Fruit fly (Drosophila melanogaster) whole organism, embryonic: ENCODE results near the gene CG33298.

Experiments
- Aef1 ChIP-seq: fragments of 200-800 bp; sonication (Bioruptor generic); IDR thresholded peaks from 3 replicates; pipeline ENCODE4 v1.3.6; 2022; ENCODE audit warnings: missing biosample characterization, missing genetic modification characterization
- Antp ChIP-seq: fragments of 200-800 bp; sonication (Bioruptor generic); optimal IDR thresholded peaks from 3 replicates; lab custom pipeline; 2016; ENCODE audit warnings: missing biosample characterization, missing genetic modification characterization
- CG1024 ChIP-seq: fragments of 200-800 bp; sonication (Bioruptor generic); IDR thresholded peaks from 2 replicates; pipeline ENCODE4 v1.3.6; 2022; ENCODE audit warnings: missing biosample characterization, missing genetic modification characterization
- CG11560 ChIP-seq: fragments of 200-800 bp; sonication (Bioruptor generic); IDR thresholded peaks from 3 replicates; pipeline ENCODE4 v1.3.6; 2022; ENCODE audit warnings: missing biosample characterization, missing genetic modification characterization
- CG12299 ChIP-seq: fragments of 200-800 bp; sonication (Bioruptor generic); optimal IDR thresholded peaks from 2 replicates; lab custom pipeline; 2018; ENCODE audit warnings: missing biosample characterization, mild to moderate bottlenecking, missing genetic modification characterization
- CG13296 ChIP-seq: fragments of 200-800 bp; sonication (Bioruptor generic); optimal IDR thresholded peaks from 3 replicates; lab custom pipeline; 2018; ENCODE audit warnings: missing biosample characterization, mild to moderate bottlenecking, missing genetic modification characterization
- CG13424 ChIP-seq: fragments of 200-800 bp; sonication (Bioruptor generic); optimal IDR thresholded peaks from 2 replicates; lab custom pipeline; 2019; ENCODE audit warnings: missing biosample characterization, mild to moderate bottlenecking, missing genetic modification characterization, moderate library complexity
- CG14050 ChIP-seq: fragments of 200-800 bp; sonication (Bioruptor generic); IDR thresholded peaks from 3 replicates; pipeline ENCODE4 v1.3.6; 2022; ENCODE audit warnings: missing biosample characterization, missing genetic modification characterization
- CG1603 ChIP-seq: fragments of 200-800 bp; sonication (Bioruptor generic); optimal IDR thresholded peaks from 2 replicates; lab custom pipeline; 2019; ENCODE audit warnings: missing biosample characterization, mild to moderate bottlenecking, missing genetic modification characterization, moderate library complexity
- CG16863 ChIP-seq: fragments of 200-800 bp; sonication (Bioruptor generic); optimal IDR thresholded peaks from 3 replicates; lab custom pipeline; 2016; ENCODE audit warnings: missing biosample characterization, missing genetic modification characterization
- CG17568 ChIP-seq: fragments of 200-800 bp; sonication (Bioruptor generic); optimal IDR thresholded peaks from 2 replicates; lab custom pipeline; 2018; ENCODE audit warnings: missing biosample characterization, mild to moderate bottlenecking, missing genetic modification characterization, moderate library complexity
- CG17612 ChIP-seq: fragments of 200-800 bp; sonication (Bioruptor generic); IDR thresholded peaks from 2 replicates; pipeline ENCODE4 v1.3.6; 2022; ENCODE audit warnings: missing biosample characterization, missing genetic modification characterization
- CG3163 ChIP-seq: fragments of 200-800 bp; sonication (Bioruptor generic); optimal IDR thresholded peaks from 3 replicates; lab custom pipeline; 2016; ENCODE audit warnings: missing biosample characterization, missing genetic modification characterization
- CG32772 ChIP-seq: fragments of 200-800 bp; sonication (Bioruptor generic); IDR thresholded peaks from 2 replicates; pipeline ENCODE4 v1.3.6; 2022; ENCODE audit warnings: missing biosample characterization, missing genetic modification characterization
- CG4424 ChIP-seq: fragments of 200-800 bp; sonication (Bioruptor generic); optimal IDR thresholded peaks from 3 replicates; lab custom pipeline; 2016; ENCODE audit warnings: missing biosample characterization, missing genetic modification characterization
- CG4820 ChIP-seq: fragments of 200-800 bp; sonication (Bioruptor generic); optimal IDR thresholded peaks from 3 replicates; lab custom pipeline; 2016; ENCODE audit warnings: missing biosample characterization, missing genetic modification characterization
- CG4854 ChIP-seq: fragments of 200-800 bp; sonication (Bioruptor generic); optimal IDR thresholded peaks from 2 replicates; lab custom pipeline; 2016; ENCODE audit warnings: missing biosample characterization, missing genetic modification characterization, inconsistent platforms
- CG7987 ChIP-seq: fragments of 200-800 bp; sonication (Bioruptor generic); optimal IDR thresholded peaks from 2 replicates; lab custom pipeline; 2018; ENCODE audit warnings: missing biosample characterization, mild to moderate bottlenecking, missing genetic modification characterization, moderate library complexity
- CoRest ChIP-seq: fragments of 200-800 bp; sonication (Bioruptor generic); optimal IDR thresholded peaks from 3 replicates; lab custom pipeline; 2018; ENCODE audit warnings: missing biosample characterization, mild to moderate bottlenecking, missing genetic modification characterization, moderate library complexity
- CrebB ChIP-seq: fragments of 200-800 bp; sonication (Bioruptor generic); optimal IDR thresholded peaks from 3 replicates; lab custom pipeline; 2018; ENCODE audit warnings: missing biosample characterization, mild to moderate bottlenecking, missing genetic modification characterization
- D ChIP-seq, 2 experiments: fragments of 200-800 bp in 1 of 2; fragments of >200 bp in 1 of 2; sonication (Bioruptor generic) in 1 of 2; optimal IDR thresholded peaks; 2 replicates in 1 of 2; 3 replicates in 1 of 2; lab custom pipeline; 2017; ENCODE audit warnings: mild to moderate bottlenecking in 1 of 2, missing biosample characterization in 1 of 2, missing genetic modification characterization in 1 of 2, missing genetic modification reagents in 1 of 2
- D19B ChIP-seq: fragments of 200-800 bp; sonication (Bioruptor generic); optimal IDR thresholded peaks from 2 replicates; lab custom pipeline; 2017; ENCODE audit warnings: missing biosample characterization, mild to moderate bottlenecking, missing genetic modification characterization
- MESR4 ChIP-seq: fragments of 200-800 bp; sonication (Bioruptor generic); optimal IDR thresholded peaks from 2 replicates; lab custom pipeline; 2018; ENCODE audit warnings: missing biosample characterization, mild to moderate bottlenecking, missing genetic modification characterization, moderate library complexity
- Mad ChIP-seq: fragments of 200-800 bp; sonication (Bioruptor generic); optimal IDR thresholded peaks from 2 replicates; lab custom pipeline; 2016; ENCODE audit warnings: missing biosample characterization, missing genetic modification characterization
- Mes4 ChIP-seq: fragments of 200-800 bp; sonication (Bioruptor generic); optimal IDR thresholded peaks from 2 replicates; lab custom pipeline; 2016; ENCODE audit warnings: missing biosample characterization, missing genetic modification characterization
- Myb ChIP-seq: fragments of 200-800 bp; sonication (Bioruptor generic); optimal IDR thresholded peaks from 2 replicates; lab custom pipeline; 2016; ENCODE audit warnings: missing biosample characterization, missing genetic modification characterization
- Side ChIP-seq: fragments of 200-800 bp; sonication (Bioruptor generic); optimal IDR thresholded peaks from 2 replicates; lab custom pipeline; 2016; ENCODE audit warnings: missing biosample characterization, missing genetic modification characterization
- Tbp ChIP-seq: fragments of >200 bp; optimal IDR thresholded peaks from 2 replicates; lab custom pipeline; 2018; ENCODE audit warnings: missing biosample characterization, missing genetic modification characterization
- Xrp1 ChIP-seq: fragments of 200-800 bp; sonication (Bioruptor generic); IDR thresholded peaks from 2 replicates; pipeline ENCODE4 v1.3.6; 2022; ENCODE audit warnings: missing biosample characterization, missing genetic modification characterization
- ap ChIP-seq: fragments of 200-800 bp; sonication (Bioruptor generic); IDR thresholded peaks from 2 replicates; pipeline ENCODE4 v1.3.6; 2022; ENCODE audit warnings: missing biosample characterization, missing genetic modification characterization
- ase ChIP-seq: fragments of 200-800 bp; sonication (Bioruptor generic); IDR thresholded peaks from 3 replicates; pipeline ENCODE4 v1.3.6; 2022; ENCODE audit warnings: missing biosample characterization, missing genetic modification characterization
- bcd ChIP-seq: fragments of 200-800 bp; sonication (Bioruptor generic); optimal IDR thresholded peaks from 2 replicates; lab custom pipeline; 2017; ENCODE audit warnings: missing biosample characterization, mild to moderate bottlenecking, missing genetic modification characterization
- bigmax ChIP-seq: fragments of 200-800 bp; sonication (Bioruptor generic); optimal IDR thresholded peaks from 2 replicates; lab custom pipeline; 2018; ENCODE audit warnings: missing biosample characterization, mild to moderate bottlenecking, missing genetic modification characterization
- danr ChIP-seq: fragments of 200-800 bp; sonication (Bioruptor generic); IDR thresholded peaks from 2 replicates; pipeline ENCODE4 v1.3.6; 2022; ENCODE audit warnings: missing biosample characterization, missing genetic modification characterization
- emc ChIP-seq: fragments of 200-800 bp; sonication (Bioruptor generic); optimal IDR thresholded peaks from 2 replicates; lab custom pipeline; 2016; ENCODE audit warnings: missing biosample characterization, missing genetic modification characterization
- fd102C ChIP-seq: fragments of 200-800 bp; sonication (Bioruptor generic); optimal IDR thresholded peaks from 2 replicates; lab custom pipeline; 2018; ENCODE audit warnings: missing biosample characterization, mild to moderate bottlenecking, missing genetic modification characterization, moderate library complexity
- ftz-f1 ChIP-seq: fragments of 200-800 bp; sonication (Bioruptor generic); optimal IDR thresholded peaks from 2 replicates; lab custom pipeline; 2016; ENCODE audit warnings: missing biosample characterization, missing genetic modification characterization
- gt ChIP-seq: fragments of 200-800 bp; sonication (Bioruptor generic); IDR thresholded peaks from 2 replicates; pipeline ENCODE4 v1.3.6; 2022; ENCODE audit warnings: missing biosample characterization, missing genetic modification characterization
- otp ChIP-seq: fragments of 200-800 bp; sonication (Bioruptor generic); IDR thresholded peaks from 3 replicates; pipeline ENCODE4, ENCODE4 v1.3.6; 2022; ENCODE audit warnings: missing biosample characterization, missing genetic modification characterization
- p53 ChIP-seq: fragments of 200-800 bp; sonication (Bioruptor generic); optimal IDR thresholded peaks from 2 replicates; lab custom pipeline; 2016; ENCODE audit warnings: missing biosample characterization, missing genetic modification characterization
- pfk ChIP-seq: fragments of 200-800 bp; sonication (Bioruptor generic); optimal IDR thresholded peaks from 2 replicates; lab custom pipeline; 2018; ENCODE audit warnings: missing biosample characterization, mild to moderate bottlenecking, missing genetic modification characterization, moderate library complexity
- pho ChIP-seq: fragments of 200-800 bp; sonication (Bioruptor generic); optimal IDR thresholded peaks from 2 replicates; lab custom pipeline; 2016; ENCODE audit warnings: missing biosample characterization, missing genetic modification characterization
- prd ChIP-seq, 3 experiments: fragments of >200 bp in 2 of 3; fragments of 200-800 bp in 1 of 3; sonication (Bioruptor generic) in 1 of 3; optimal IDR thresholded peaks in 2 of 3; IDR thresholded peaks in 1 of 3; 2 replicates in 2 of 3; 3 replicates in 1 of 3; pipeline versions ENCODE4 v1.3.6 to Lab custom; 2017 to 2022; ENCODE audit warnings: missing biosample characterization in 1 of 3, missing genetic modification characterization in 1 of 3
- scrt ChIP-seq: fragments of 200-800 bp; sonication (Bioruptor generic); optimal IDR thresholded peaks from 2 replicates; lab custom pipeline; 2018; ENCODE audit warnings: missing biosample characterization, mild to moderate bottlenecking, missing genetic modification characterization, moderate library complexity
- slou ChIP-seq: fragments of 200-800 bp; sonication (Bioruptor generic); optimal IDR thresholded peaks from 3 replicates; lab custom pipeline; 2016; ENCODE audit warnings: missing biosample characterization, missing genetic modification characterization
- slp2 ChIP-seq: fragments of 200-800 bp; sonication (Bioruptor generic); optimal IDR thresholded peaks from 2 replicates; lab custom pipeline; 2016; ENCODE audit warnings: missing biosample characterization, missing genetic modification characterization
- sr ChIP-seq: fragments of 200-800 bp; sonication (Bioruptor generic); IDR thresholded peaks from 3 replicates; pipeline ENCODE4 v1.3.6; 2022; ENCODE audit warnings: missing biosample characterization, missing genetic modification characterization
- sug ChIP-seq: fragments of 200-800 bp; optimal IDR thresholded peaks from 2 replicates; lab custom pipeline; 2019; ENCODE audit warnings: missing biosample characterization, mild to moderate bottlenecking, missing genetic modification characterization, moderate library complexity
- trem ChIP-seq: fragments of 200-800 bp; optimal IDR thresholded peaks from 3 replicates; lab custom pipeline; 2019; ENCODE audit warnings: missing biosample characterization, mild to moderate bottlenecking, missing genetic modification characterization, moderate library complexity

Gene CG33298

DNA sequence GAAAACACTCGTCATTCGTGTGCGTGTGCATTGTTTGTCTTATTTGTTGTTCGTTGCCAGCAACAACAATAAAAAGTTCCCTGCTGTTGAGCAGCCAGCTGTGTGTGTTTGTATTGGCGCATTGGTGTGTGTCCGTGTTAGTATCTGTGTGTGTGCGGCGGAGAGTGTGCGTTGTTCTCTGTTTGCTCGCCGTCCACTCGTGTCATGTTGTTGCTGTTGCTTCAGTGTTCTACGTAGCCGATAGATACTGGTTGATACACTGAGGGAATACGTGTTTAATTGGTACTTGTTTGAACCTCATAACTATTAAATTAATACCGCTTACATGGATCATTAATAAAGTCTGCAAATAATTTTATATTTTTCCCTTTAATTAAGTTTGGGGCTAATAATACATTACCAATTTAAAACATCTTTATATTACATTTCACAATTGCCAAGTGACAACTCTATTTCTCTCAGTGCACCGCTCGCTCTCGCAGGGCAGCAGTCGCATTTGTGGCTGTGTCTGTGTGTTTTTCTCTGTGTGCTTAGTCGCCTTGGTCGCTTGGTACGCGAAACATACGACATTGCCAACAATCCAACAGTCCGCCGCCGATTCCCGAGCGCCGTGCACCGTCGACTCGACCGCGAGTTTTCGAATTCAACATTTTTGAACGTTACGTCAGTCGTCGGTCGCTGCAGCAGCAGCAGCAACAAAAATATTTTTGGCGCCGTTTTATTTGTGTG lies 73.2 kb downstream of the CG33298 start, which contains the start of gene brwl (continued):
- peak; percentile 87 for TF ChIP-seq Myb (GFP tag; lab: Kevin White, UChicago)
- TF ChIP-seq gt (GFP tag; lab: Robert Waterston, UW), result peak; percentile 95
- peak; percentile 76 for TF ChIP-seq bigmax
- TF ChIP-seq CG4424 (GFP tag; lab: Kevin White, UChicago), result peak; percentile 99
- TF ChIP-seq Mad (GFP tag; lab: Kevin White, UChicago), result peak; percentile 97
- peak; percentile 97 for TF ChIP-seq slou (GFP tag; lab: Kevin White, UChicago)
- peak; percentile 97 for TF ChIP-seq CG14050 (GFP tag; lab: Robert Waterston, UW)
- peak; percentile 97 for TF ChIP-seq Antp (GFP tag; lab: Kevin White, UChicago)
- TF ChIP-seq sug (tag; lab: Kevin White, UChicago), result peak; percentile 97
- TF ChIP-seq Mes4 (GFP tag; lab: Kevin White, UChicago), result peak; percentile 98
- peak; percentile 98 for TF ChIP-seq CG12299 (tag; lab: Kevin White, UChicago)
- peak; percentile 98 for TF ChIP-seq slp2 (GFP tag; lab: Kevin White, UChicago)
- peak; percentile 93 for TF ChIP-seq D (optimal IDR thresholded peaks at IDR 0.05; lab: Kevin White, UChicago)
- TF ChIP-seq D (GFP tag; optimal IDR thresholded peaks at IDR 0.05; lab: Kevin White, UChicago), result peak; percentile 99
- peak; percentile 98 for TF ChIP-seq CG16863 (GFP tag; lab: Kevin White, UChicago)
- no peak for TF ChIP-seq Tbp
- peak; percentile 94 for TF ChIP-seq emc (GFP tag; lab: Kevin White, UChicago)
- peak; percentile 94 for TF ChIP-seq CG7987 (GFP tag; lab: Kevin White, UChicago)
- peak; percentile 93 for TF ChIP-seq D19B
- TF ChIP-seq Xrp1 (GFP tag; lab: Robert Waterston, UW), result peak; percentile 99
- TF ChIP-seq Side (GFP tag; lab: Kevin White, UChicago), result peak; percentile 98
- TF ChIP-seq ap, result peak; percentile 97
- peak; percentile 96 for TF ChIP-seq fd102C (GFP tag; lab: Kevin White, UChicago)
- TF ChIP-seq trem, result peak; percentile 97
- peak; percentile 98 for TF ChIP-seq Aef1 (GFP tag; lab: Robert Waterston, UW)
- peak; percentile 99 for TF ChIP-seq bcd (GFP tag; lab: Kevin White, UChicago)
- TF ChIP-seq ase (GFP tag; lab: Robert Waterston, UW), result peak; percentile 98
- TF ChIP-seq CG32772, result peak; percentile 98
- TF ChIP-seq p53, result peak; percentile 92
- TF ChIP-seq CG13424 (tag; lab: Kevin White, UChicago), result peak; percentile 99
- TF ChIP-seq prd (optimal IDR thresholded peaks at IDR 0.05; lab: Kevin White, UChicago), result no peak
- TF ChIP-seq prd (GFP tag; IDR thresholded peaks at IDR 0.05; lab: Robert Waterston, UW), result peak; percentile 99
- peak; percentile 96 for TF ChIP-seq CG17612 (GFP tag; lab: Robert Waterston, UW)
- peak; percentile 85; the same call in 2 of the 3 replicates for TF ChIP-seq sr
- peak; percentile 92 for TF ChIP-seq ftz-f1 (GFP tag; lab: Kevin White, UChicago)
- peak; percentile 96 for TF ChIP-seq otp (GFP tag; lab: Robert Waterston, UW)
- TF ChIP-seq scrt (GFP tag; lab: Kevin White, UChicago), result peak; percentile 98
- peak; percentile 99 for TF ChIP-seq CG13296 (GFP tag; lab: Kevin White, UChicago)
- TF ChIP-seq CG3163, result peak; percentile 87
- TF ChIP-seq CG1024 (GFP tag; lab: Robert Waterston, UW), result peak; percentile 92
- peak; percentile 99 for TF ChIP-seq danr (GFP tag; lab: Robert Waterston, UW)
- peak; percentile 98 for TF ChIP-seq CG1603 (tag; lab: Kevin White, UChicago)
- TF ChIP-seq pfk (GFP tag; lab: Kevin White, UChicago), result peak; percentile 26
- TF ChIP-seq CrebB (tag; lab: Kevin White, UChicago), result peak; percentile 98
- TF ChIP-seq CG4854 (GFP tag; lab: Kevin White, UChicago), result peak; percentile 98
- peak; percentile 72 for TF ChIP-seq MESR4 (GFP tag; lab: Kevin White, UChicago)
- peak; percentile 98 for TF ChIP-seq CG4820 (GFP tag; lab: Kevin White, UChicago)
- TF ChIP-seq CG17568 (GFP tag; lab: Kevin White, UChicago), result peak; percentile 96
- TF ChIP-seq CoRest, result peak; percentile 99
- peak; percentile 93 for TF ChIP-seq CG11560 (tag; lab: Robert Waterston, UW)
- TF ChIP-seq pho (GFP tag; lab: Kevin White, UChicago), result peak; percentile 98
